Worm (Caenorhabditis elegans): Measurements from ENCODE around the gene C14F11.4.

Gene C14F11.4

DNA sequence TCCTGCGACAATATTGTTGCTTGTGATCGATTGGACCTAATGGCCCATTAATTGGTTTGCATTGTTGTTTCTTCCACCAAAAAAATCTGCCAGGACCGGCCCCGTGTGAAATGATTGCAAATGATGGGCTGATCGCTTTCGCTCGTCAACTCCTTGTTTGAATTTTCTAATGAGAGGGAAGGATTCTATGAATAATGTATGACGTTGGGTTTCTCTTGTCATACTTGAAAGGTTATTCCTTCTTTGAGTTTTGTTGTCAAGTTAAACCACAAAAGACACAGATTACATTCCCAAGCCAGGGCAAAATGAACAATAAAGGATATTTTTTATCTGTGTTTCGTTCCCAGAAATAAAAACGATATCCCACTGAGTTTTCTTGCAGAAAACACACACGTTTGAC is 43.9 kb upstream of the C14F11.4 start:
- TF ChIP-seq nhr-48 (tag; optimal IDR thresholded peaks at IDR 0.05) (no peak), aha-1 (tag) (peak; percentile 95)

DNA sequence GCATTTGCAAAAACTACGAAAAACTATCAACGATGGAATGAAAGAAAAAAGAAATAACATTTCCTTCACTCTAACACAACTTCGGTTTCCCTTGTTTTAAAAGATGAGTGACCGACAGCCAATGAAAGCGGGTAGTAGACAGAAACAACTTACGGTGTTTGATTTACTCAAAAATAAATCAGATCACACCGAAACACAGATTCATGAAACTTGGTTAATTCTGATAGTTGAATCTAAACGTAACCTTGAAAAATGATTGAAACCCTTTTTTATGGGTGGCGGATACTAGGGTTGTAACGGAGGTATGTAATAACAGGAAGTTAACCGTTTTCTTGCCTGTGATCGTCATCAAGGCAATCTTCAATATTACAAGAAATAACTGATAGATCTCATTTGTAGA is 42.5 kb upstream of the C14F11.4 start:
- TF ChIP-seq nhr-28 (tag; optimal IDR thresholded peaks at IDR 0.05), result peak; percentile 38
- 0 out of 2 replicates have a peak, but pooled peaks have one; percentile 13 for TF ChIP-seq ceh-44 (GFP tag; IDR thresholded peaks at IDR 0.05)
- TF ChIP-seq mdl-1 (tag; optimal IDR thresholded peaks at IDR 0.05), result no peak
- no peak for TF ChIP-seq nhr-76 (tag; optimal IDR thresholded peaks at IDR 0.05)
- TF ChIP-seq nhr-25 (tag; optimal IDR thresholded peaks at IDR 0.05; ENCODE audit: borderline replicate concordance, insufficient read depth), result peak; percentile 60
- TF ChIP-seq F10B5.3 (tag; optimal IDR thresholded peaks at IDR 0.05), result no peak

- TF ChIP-seq lin-1 (GFP tag; IDR thresholded peaks at IDR 0.05), result no peak
- peak in 1 of 2 experiments; percentile 36 for TF ChIP-seq hif-1 (tag; optimal IDR thresholded peaks at IDR 0.05)
- peak; percentile 62 for TF ChIP-seq nhr-77 (tag; optimal IDR thresholded peaks at IDR 0.05)
- TF ChIP-seq dmd-6 (GFP tag; IDR thresholded peaks at IDR 0.05), result peak; percentile 68
- TF ChIP-seq pha-4 (GFP tag; IDR thresholded peaks at IDR 0.05), result peak; percentile 10; the same call in 1 of the 2 replicates
- TF ChIP-seq pha-4 (tag; optimal IDR thresholded peaks at IDR 0.05), result no peak
- no peak for TF ChIP-seq lin-39 (tag; optimal IDR thresholded peaks at IDR 0.05)
- peak; percentile 30 for TF ChIP-seq nhr-102 (tag; optimal IDR thresholded peaks at IDR 0.05)
- peak; percentile 56 for TF ChIP-seq ztf-7 (tag; optimal IDR thresholded peaks at IDR 0.05)
- TF ChIP-seq hlh-11 (tag; optimal IDR thresholded peaks at IDR 0.05), result peak; percentile 70
- TF ChIP-seq nhr-28 (tag; optimal IDR thresholded peaks at IDR 0.05), result peak; percentile 96
- peak; percentile 67 for TF ChIP-seq php-3 (GFP tag; IDR thresholded peaks at IDR 0.05)
- peak; percentile 52 for TF ChIP-seq mep-1 (tag; optimal IDR thresholded peaks at IDR 0.05)
- peak; percentile 88 for TF ChIP-seq dve-1 (tag; optimal IDR thresholded peaks at IDR 0.05; ENCODE audit: insufficient read depth)
- TF ChIP-seq ama-1 (optimal IDR thresholded peaks at IDR 0.05), result no peak
- peak; percentile 53 for TF ChIP-seq hlh-30 (tag; optimal IDR thresholded peaks at IDR 0.05; ENCODE audit: insufficient read depth)
- TF ChIP-seq lin-13 (GFP tag; optimal IDR thresholded peaks at IDR 0.05), result no peak
- TF ChIP-seq daf-16 (GFP tag; optimal IDR thresholded peaks at IDR 0.05), result no peak
- peak; percentile 77 for TF ChIP-seq daf-16 (tag; optimal IDR thresholded peaks at IDR 0.05)
- TF ChIP-seq mdt-29 (GFP tag; IDR thresholded peaks at IDR 0.05), result 0 out of 2 replicates have a peak, but pooled peaks have one; percentile 9
- no peak for TF ChIP-seq ceh-44 (GFP tag; IDR thresholded peaks at IDR 0.05)
Measured at ce11 chrX:6274270-6274669, 41.4 kb upstream of the C14F11.4 start.

ce11 chrX:6273772-6274171 is 40.9 kb upstream of the C14F11.4 start:
- TF ChIP-seq hif-1 (tag; optimal IDR thresholded peaks at IDR 0.05), result no peak
- TF ChIP-seq dve-1 (tag; optimal IDR thresholded peaks at IDR 0.05; ENCODE audit: insufficient read depth), result peak; percentile 63
- peak; percentile 69; the same call in 1 of the 2 replicates for TF ChIP-seq zfp-3 (GFP tag; conservative IDR thresholded peaks at IDR 0.05)
- no peak for TF ChIP-seq daf-8 (GFP tag; IDR thresholded peaks at IDR 0.05)
- TF ChIP-seq nhr-102 (tag; optimal IDR thresholded peaks at IDR 0.05), result no peak
- TF ChIP-seq daf-16 (GFP tag; optimal IDR thresholded peaks at IDR 0.05), result no peak
- TF ChIP-seq daf-16 (tag; optimal IDR thresholded peaks at IDR 0.05), result peak; percentile 29
- TF ChIP-seq pha-4 (GFP tag; IDR thresholded peaks at IDR 0.05), result peak; percentile 63; the same call in 1 of the 2 replicates
- no peak for TF ChIP-seq pha-4 (tag; optimal IDR thresholded peaks at IDR 0.05)
- peak; percentile 8; the same call in 1 of the 2 replicates for TF ChIP-seq T26A8.4 (GFP tag; IDR thresholded peaks at IDR 0.05)

ce11 chrX:6271718-6272117 is 38.9 kb upstream of the C14F11.4 start, which contains the start of gene lro-1:
lro-1 (plus strand) TSS chrX:6272089.
- no peak for TF ChIP-seq fos-1 (tag; optimal IDR thresholded peaks at IDR 0.05)
- TF ChIP-seq ZK546.5 (tag; optimal IDR thresholded peaks at IDR 0.05), result no peak
- no peak for TF ChIP-seq mes-2 (tag; optimal IDR thresholded peaks at IDR 0.05; ENCODE audit: poor library complexity, severe bottlenecking)
- no peak for TF ChIP-seq Y48G9A.11 (GFP tag; IDR thresholded peaks at IDR 0.05)
- TF ChIP-seq nhr-28 (tag; optimal IDR thresholded peaks at IDR 0.05), result peak; percentile 94
- TF ChIP-seq daf-19 (GFP tag; conservative IDR thresholded peaks at IDR 0.05), result no peak
- no peak for TF ChIP-seq zip-2 (tag; optimal IDR thresholded peaks at IDR 0.05)
- TF ChIP-seq F44E2.7 (GFP tag; IDR thresholded peaks at IDR 0.05), result no peak
- no peak for TF ChIP-seq ceh-28 (tag; optimal IDR thresholded peaks at IDR 0.05)
- no peak for TF ChIP-seq gei-8 (GFP tag; optimal IDR thresholded peaks at IDR 0.05)
- no peak for TF ChIP-seq nhr-237 (tag; optimal IDR thresholded peaks at IDR 0.05)
- peak in 1 of 2 experiments; percentile 66 for TF ChIP-seq unc-62 (GFP tag; optimal IDR thresholded peaks at IDR 0.05 in 1 of 2)
- no peak for TF ChIP-seq unc-62 (tag; optimal IDR thresholded peaks at IDR 0.05)
- no peak for TF ChIP-seq madf-5 (GFP tag; IDR thresholded peaks at IDR 0.05)
- TF ChIP-seq nhr-11 (tag; optimal IDR thresholded peaks at IDR 0.05), result no peak
- no peak for TF ChIP-seq mxl-3 (GFP tag; optimal IDR thresholded peaks at IDR 0.05)
- no peak for TF ChIP-seq dmd-8 (GFP tag; IDR thresholded peaks at IDR 0.05)
